Worm (Caenorhabditis elegans): ENCODE data around the gene F08F8.6.

Gene F08F8.6

DNA sequence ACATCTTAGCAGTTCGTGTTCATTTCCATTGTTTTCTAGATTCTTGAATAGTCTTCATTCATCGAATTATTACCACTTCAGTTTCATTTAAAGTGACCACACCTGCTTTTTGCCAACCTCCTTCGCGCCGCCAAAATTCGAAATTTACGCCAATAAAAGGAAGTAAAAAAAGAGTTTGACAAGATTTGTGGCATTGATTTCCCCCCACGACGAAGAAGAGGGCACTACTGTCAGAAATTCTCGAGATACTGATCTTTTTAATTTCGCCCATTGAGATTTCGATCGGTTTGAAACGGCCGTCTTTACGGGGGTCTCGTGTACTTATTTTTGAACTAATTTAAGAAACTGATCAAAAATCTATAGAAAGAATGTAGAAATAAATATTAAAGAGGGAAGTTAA, 41.8 kb upstream of the F08F8.6 start:
- no peak for TF ChIP-seq sea-1 (GFP tag; conservative IDR thresholded peaks at IDR 0.05)
- TF ChIP-seq tra-4 (tag; optimal IDR thresholded peaks at IDR 0.05), result no peak
- TF ChIP-seq tbx-37 (GFP tag; conservative IDR thresholded peaks at IDR 0.05), result no peak
- no peak for TF ChIP-seq ceh-36 (tag; optimal IDR thresholded peaks at IDR 0.05)
- no peak for TF ChIP-seq hmbx-1 (tag; optimal IDR thresholded peaks at IDR 0.05)
- no peak for TF ChIP-seq F13C5.2 (tag; optimal IDR thresholded peaks at IDR 0.05)
- no peak for TF ChIP-seq pes-1 (GFP tag; IDR thresholded peaks at IDR 0.05)
- TF ChIP-seq ama-1 (optimal IDR thresholded peaks at IDR 0.05), result no peak
- TF ChIP-seq ceh-13 (GFP tag; optimal IDR thresholded peaks at IDR 0.05), result no peak

DNA sequence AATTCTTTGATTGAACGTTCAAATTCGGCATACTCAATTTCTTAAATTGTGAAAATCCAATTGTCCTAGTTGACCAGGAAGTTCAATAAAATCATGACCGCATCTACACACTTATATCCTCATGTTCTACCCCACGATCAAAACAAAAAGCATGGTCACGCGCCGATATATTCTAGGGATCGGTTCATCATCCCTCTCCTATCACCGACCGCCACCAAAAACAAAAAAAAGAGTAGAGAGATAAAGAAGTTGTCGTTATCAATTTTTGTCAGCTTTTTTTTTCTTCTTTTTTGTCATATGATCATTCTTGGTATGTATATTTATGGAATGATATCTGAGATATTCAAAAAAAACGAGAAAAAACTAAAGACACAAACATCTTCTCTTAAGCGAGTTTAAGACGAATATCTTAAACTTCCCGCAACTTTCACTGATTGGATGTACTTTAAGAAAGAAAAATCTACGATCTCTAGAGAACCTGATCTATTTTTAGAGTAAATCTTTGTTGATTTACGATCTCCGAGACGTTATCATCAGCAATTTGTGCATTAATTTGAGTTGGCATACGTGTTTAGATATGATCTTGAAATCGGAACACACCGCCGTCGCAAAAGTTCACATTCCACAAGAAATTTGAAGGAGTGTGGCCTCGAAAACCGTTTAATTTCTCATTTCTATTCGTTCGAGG, 38.4 kb upstream of the F08F8.6 start:
- no peak for TF ChIP-seq scrt-1 (GFP tag; IDR thresholded peaks at IDR 0.05)
- TF ChIP-seq tbx-37 (GFP tag; conservative IDR thresholded peaks at IDR 0.05), result no peak

DNA sequence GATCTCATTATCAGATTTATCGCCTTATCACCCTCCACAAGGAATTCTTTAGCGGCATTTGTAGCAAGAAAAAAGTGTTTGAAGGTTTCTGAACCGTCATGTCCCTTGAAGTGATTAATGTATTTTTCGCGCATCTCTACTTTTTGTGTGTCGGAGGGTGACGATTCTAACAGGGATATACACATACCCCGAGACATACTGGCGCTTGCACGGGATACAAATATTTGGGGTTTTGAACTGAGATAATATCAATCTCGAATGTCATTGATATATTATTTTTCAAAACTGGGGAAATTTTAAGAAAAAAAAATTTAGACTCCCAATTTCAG, 37.9 kb upstream of the F08F8.6 start:
- TF ChIP-seq hmbx-1 (tag; optimal IDR thresholded peaks at IDR 0.05) (no peak), ama-1 (optimal IDR thresholded peaks at IDR 0.05) (no peak), pes-1 (GFP tag; IDR thresholded peaks at IDR 0.05) (no peak), F13C5.2 (tag; optimal IDR thresholded peaks at IDR 0.05) (no peak), scrt-1 (GFP tag; IDR thresholded peaks at IDR 0.05) (no peak), tra-4 (tag; optimal IDR thresholded peaks at IDR 0.05) (no peak), tbx-11 (GFP tag; IDR thresholded peaks at IDR 0.05) (no peak), B0310.2 (tag; optimal IDR thresholded peaks at IDR 0.05) (no peak), flt-1 (GFP tag; IDR thresholded peaks at IDR 0.05) (no peak), ceh-36 (tag; optimal IDR thresholded peaks at IDR 0.05) (no peak), hnd-1 (tag; optimal IDR thresholded peaks at IDR 0.05) (no peak), ceh-13 (GFP tag; optimal IDR thresholded peaks at IDR 0.05) (no peak), tbx-37 (GFP tag; conservative IDR thresholded peaks at IDR 0.05) (no peak), hmg-4 (GFP tag; optimal IDR thresholded peaks at IDR 0.05) (no peak), ets-7 (tag; optimal IDR thresholded peaks at IDR 0.05) (no peak), aly-1 (tag; optimal IDR thresholded peaks at IDR 0.05) (no peak), sea-1 (GFP tag; conservative IDR thresholded peaks at IDR 0.05) (no peak)

DNA sequence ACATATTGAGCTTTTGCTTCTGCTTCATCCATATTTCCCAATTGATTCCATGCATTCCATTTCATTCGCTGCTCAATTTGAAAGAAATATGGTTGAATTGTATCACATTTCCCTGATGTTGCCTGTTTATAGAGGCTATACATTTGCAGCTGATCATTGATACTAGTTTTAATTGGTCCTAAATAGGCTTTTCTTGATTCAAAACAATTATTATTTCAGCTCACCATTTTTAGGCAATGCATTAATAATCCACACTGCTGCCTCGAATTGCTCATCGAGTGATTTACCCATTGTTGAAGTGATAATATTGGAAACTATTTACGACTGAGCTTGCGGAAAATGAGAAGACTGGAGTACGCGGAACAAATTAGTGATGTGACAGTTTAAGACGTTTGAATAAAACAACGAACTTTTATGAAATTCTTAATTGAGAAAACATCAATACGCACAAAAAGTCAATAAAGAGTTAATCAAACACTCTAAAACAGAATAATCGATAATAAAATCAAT, 34.8 kb upstream of the F08F8.6 start, which contains the start of gene acbp-4:
acbp-4 (minus strand) TSS at position 510 of the 510 bp plus-strand sequence.
- TF ChIP-seq hmbx-1 (tag; optimal IDR thresholded peaks at IDR 0.05) (no peak), sea-1 (GFP tag; conservative IDR thresholded peaks at IDR 0.05) (no peak), scrt-1 (GFP tag; IDR thresholded peaks at IDR 0.05) (no peak), flt-1 (GFP tag; IDR thresholded peaks at IDR 0.05) (no peak), tra-4 (tag; optimal IDR thresholded peaks at IDR 0.05) (no peak), hnd-1 (tag; optimal IDR thresholded peaks at IDR 0.05) (no peak), ceh-13 (GFP tag; optimal IDR thresholded peaks at IDR 0.05) (no peak), B0310.2 (tag; optimal IDR thresholded peaks at IDR 0.05) (no peak), F13C5.2 (tag; optimal IDR thresholded peaks at IDR 0.05) (no peak), ama-1 (optimal IDR thresholded peaks at IDR 0.05) (no peak), hmg-4 (GFP tag; optimal IDR thresholded peaks at IDR 0.05) (no peak), tbx-11 (GFP tag; IDR thresholded peaks at IDR 0.05) (no peak), tbx-37 (GFP tag; conservative IDR thresholded peaks at IDR 0.05) (no peak), aly-1 (tag; optimal IDR thresholded peaks at IDR 0.05) (no peak), pes-1 (GFP tag; IDR thresholded peaks at IDR 0.05) (no peak), ceh-36 (tag; optimal IDR thresholded peaks at IDR 0.05) (no peak), ets-7 (tag; optimal IDR thresholded peaks at IDR 0.05) (no peak)

DNA sequence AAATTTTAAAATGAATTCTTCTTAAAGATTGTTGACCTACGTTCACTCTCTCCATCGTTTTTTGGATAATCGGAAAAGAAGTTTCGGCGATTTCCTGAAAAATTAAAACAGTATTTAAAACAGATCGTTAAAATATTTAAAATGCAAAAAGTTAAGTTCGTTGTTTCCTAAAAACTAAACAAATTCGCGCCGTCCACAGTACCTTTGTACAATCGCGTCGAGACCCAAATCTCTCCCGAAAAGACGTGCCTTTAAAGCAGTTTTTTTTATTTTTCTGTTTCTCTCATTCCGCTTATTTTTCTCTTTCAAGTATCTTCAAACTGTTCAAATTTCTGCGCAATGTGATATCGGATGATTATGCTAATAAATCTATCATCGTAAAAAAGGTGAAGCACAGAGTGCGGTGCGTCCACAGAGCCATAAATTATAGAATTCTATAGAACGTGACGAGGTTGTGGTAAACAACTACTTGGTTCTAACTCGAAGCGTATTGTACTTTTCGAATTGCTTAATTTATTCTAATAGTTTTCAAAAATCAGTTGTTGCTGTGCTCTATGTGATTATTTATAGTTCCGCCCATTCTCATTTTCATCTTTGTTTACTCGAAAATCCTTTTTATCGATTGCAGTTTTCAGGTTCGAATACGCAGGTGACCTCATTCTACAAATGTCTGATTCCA, 32.7 kb upstream of the F08F8.6 start, which contains the start of the genes F56C9.6 and F56C9.3:
F56C9.6 (minus strand) TSS at position 112 of the 679 bp plus-strand sequence.
F56C9.3 (plus strand) TSS at position 629 of the 679 bp plus-strand sequence.
- TF ChIP-seq hmbx-1 (tag; optimal IDR thresholded peaks at IDR 0.05) (no peak), hnd-1 (tag; optimal IDR thresholded peaks at IDR 0.05) (no peak), tbx-37 (GFP tag; conservative IDR thresholded peaks at IDR 0.05) (no peak), scrt-1 (GFP tag; IDR thresholded peaks at IDR 0.05) (no peak), pes-1 (GFP tag; IDR thresholded peaks at IDR 0.05) (no peak), flt-1 (GFP tag; IDR thresholded peaks at IDR 0.05) (no peak)

DNA sequence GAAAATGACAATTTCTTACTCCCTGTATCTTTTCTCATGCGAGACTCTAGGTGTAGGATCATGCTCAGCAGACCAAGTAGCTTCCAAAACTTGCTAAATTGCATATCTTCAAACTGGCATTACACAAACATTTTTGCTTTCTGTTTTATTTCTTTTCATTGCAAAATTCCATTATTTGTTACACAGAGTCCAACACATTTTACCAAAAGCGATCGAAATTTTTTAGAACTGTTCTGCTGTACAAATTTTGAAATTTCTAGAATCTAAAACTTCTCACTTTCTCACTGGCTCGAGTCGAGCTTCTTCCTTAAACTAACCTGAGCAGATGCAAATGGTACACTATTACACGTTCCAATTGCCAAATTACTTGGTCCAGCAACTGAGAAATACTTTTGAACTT, 29.0 kb upstream of the F08F8.6 start:
- TF ChIP-seq F13C5.2 (tag; optimal IDR thresholded peaks at IDR 0.05) (no peak), aly-1 (tag; optimal IDR thresholded peaks at IDR 0.05) (no peak), scrt-1 (GFP tag; IDR thresholded peaks at IDR 0.05) (no peak), ceh-13 (GFP tag; optimal IDR thresholded peaks at IDR 0.05) (no peak), flt-1 (GFP tag; IDR thresholded peaks at IDR 0.05) (no peak), sea-1 (GFP tag; conservative IDR thresholded peaks at IDR 0.05) (no peak)

DNA sequence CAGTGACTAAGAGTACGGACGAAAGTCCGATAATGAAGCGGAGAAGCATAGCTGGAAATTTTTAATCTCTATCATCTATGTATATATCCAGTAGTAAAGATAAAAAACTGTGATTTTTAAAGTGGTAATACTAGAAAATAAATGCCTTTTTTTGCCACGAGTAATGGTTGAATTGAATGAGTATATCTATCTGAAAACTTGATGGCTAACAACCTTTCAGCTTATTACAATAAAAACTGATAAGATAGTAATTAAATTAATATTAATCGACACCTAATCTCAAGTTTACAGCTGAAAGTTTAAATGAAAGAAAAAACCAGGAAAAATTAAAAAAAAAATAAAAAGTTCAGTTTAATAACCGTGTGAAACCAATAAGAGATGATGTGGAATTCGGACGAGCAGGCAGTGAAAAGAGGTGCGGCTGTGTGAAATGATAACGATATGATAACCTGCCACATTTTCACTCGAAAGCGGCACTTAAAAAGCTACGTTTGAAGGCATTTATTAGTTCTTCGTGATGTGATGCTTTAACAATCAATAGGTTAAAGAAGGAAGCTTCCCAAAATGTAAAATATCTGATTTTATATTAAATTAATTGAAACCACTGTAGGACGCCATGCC, 28.5 kb upstream of the F08F8.6 start, which contains the start of gene nspg-6:
nspg-6 (minus strand) TSS at position 51 of the 621 bp plus-strand sequence.
- TF ChIP-seq sea-1 (GFP tag; conservative IDR thresholded peaks at IDR 0.05) (no peak), B0310.2 (tag; optimal IDR thresholded peaks at IDR 0.05) (no peak), ama-1 (optimal IDR thresholded peaks at IDR 0.05) (no peak), pes-1 (GFP tag; IDR thresholded peaks at IDR 0.05) (no peak), tra-4 (tag; optimal IDR thresholded peaks at IDR 0.05) (no peak), aly-1 (tag; optimal IDR thresholded peaks at IDR 0.05) (no peak), hnd-1 (tag; optimal IDR thresholded peaks at IDR 0.05) (no peak), hmbx-1 (tag; optimal IDR thresholded peaks at IDR 0.05) (no peak), hmg-4 (GFP tag; optimal IDR thresholded peaks at IDR 0.05) (no peak), scrt-1 (GFP tag; IDR thresholded peaks at IDR 0.05) (no peak), tbx-37 (GFP tag; conservative IDR thresholded peaks at IDR 0.05) (no peak), ceh-13 (GFP tag; optimal IDR thresholded peaks at IDR 0.05) (no peak), F13C5.2 (tag; optimal IDR thresholded peaks at IDR 0.05) (no peak), ets-7 (tag; optimal IDR thresholded peaks at IDR 0.05) (no peak), flt-1 (GFP tag; IDR thresholded peaks at IDR 0.05) (no peak), ceh-36 (tag; optimal IDR thresholded peaks at IDR 0.05) (no peak)

Data from whole organism, early embryonic.